Fruit fly (Drosophila melanogaster) whole organism, embryonic: ENCODE measurements around the gene Mon1.

Experiments used
- Adf1 ChIP-seq: fragments of 200-800 bp; sonication (Bioruptor generic); IDR thresholded peaks from 2 replicates; pipeline ENCODE4 v1.3.6; 2022; ENCODE audit warnings: missing biosample characterization, missing genetic modification characterization
- Blimp-1 ChIP-seq: fragments of 200-800 bp; sonication (Bioruptor generic); optimal IDR thresholded peaks from 3 replicates; lab custom pipeline; 2018; ENCODE audit warnings: missing biosample characterization, missing genetic modification characterization, mild to moderate bottlenecking, moderate library complexity, missing genetic modification reagents
- CG10321 ChIP-seq: fragments of 200-800 bp; sonication (Bioruptor generic); IDR thresholded peaks from 2 replicates; pipeline ENCODE4 v1.3.6; 2022; ENCODE audit warnings: missing biosample characterization, missing genetic modification characterization
- CG10366 ChIP-seq: fragments of 200-800 bp; sonication (Bioruptor generic); IDR thresholded peaks from 2 replicates; pipeline ENCODE4 v1.3.6; 2022; ENCODE audit warnings: missing biosample characterization, missing genetic modification characterization
- CG14965 ChIP-seq: fragments of 200-800 bp; sonication (Bioruptor generic); optimal IDR thresholded peaks from 2 replicates; lab custom pipeline; 2016; ENCODE audit warnings: missing biosample characterization, missing genetic modification characterization, borderline replicate concordance
- CG15269 ChIP-seq: fragments of 200-800 bp; sonication (Bioruptor generic); optimal IDR thresholded peaks from 2 replicates; lab custom pipeline; 2018; ENCODE audit warnings: missing biosample characterization, mild to moderate bottlenecking, missing genetic modification characterization, moderate library complexity
- CG16813 ChIP-seq: fragments of 200-800 bp; sonication (Bioruptor generic); IDR thresholded peaks from 3 replicates; pipeline ENCODE4 v1.3.6; 2022; ENCODE audit warnings: missing biosample characterization, missing genetic modification characterization; ENCODE audit not compliant: partially characterized antibody
- CG17186 ChIP-seq: fragments of 200-800 bp; sonication (Bioruptor generic); optimal IDR thresholded peaks from 3 replicates; lab custom pipeline; 2017; ENCODE audit warnings: missing biosample characterization, missing genetic modification reagents, missing genetic modification characterization
- CG17612 ChIP-seq: fragments of 200-800 bp; sonication (Bioruptor generic); IDR thresholded peaks from 2 replicates; pipeline ENCODE4 v1.3.6; 2022; ENCODE audit warnings: missing biosample characterization, missing genetic modification characterization
- CG1832 ChIP-seq: fragments of 200-800 bp; sonication (Bioruptor generic); optimal IDR thresholded peaks from 2 replicates; lab custom pipeline; 2017; ENCODE audit warnings: missing biosample characterization, mild to moderate bottlenecking, missing genetic modification characterization, inconsistent platforms
- CG2875 ChIP-seq: fragments of 200-800 bp; sonication (Bioruptor generic); optimal IDR thresholded peaks from 2 replicates; lab custom pipeline; 2017; ENCODE audit warnings: missing biosample characterization, mild to moderate bottlenecking, missing genetic modification characterization, missing genetic modification reagents
- CG31224 ChIP-seq: fragments of 200-800 bp; sonication (Bioruptor generic); IDR thresholded peaks from 2 replicates; pipeline ENCODE4 v1.3.6; 2022; ENCODE audit warnings: missing biosample characterization, missing genetic modification characterization
- CG4854 ChIP-seq: fragments of 200-800 bp; sonication (Bioruptor generic); optimal IDR thresholded peaks from 2 replicates; lab custom pipeline; 2016; ENCODE audit warnings: missing biosample characterization, missing genetic modification characterization, inconsistent platforms
- CrebB ChIP-seq: fragments of 200-800 bp; sonication (Bioruptor generic); optimal IDR thresholded peaks from 3 replicates; lab custom pipeline; 2018; ENCODE audit warnings: missing biosample characterization, mild to moderate bottlenecking, missing genetic modification characterization
- Dek ChIP-seq: fragments of 200-800 bp; sonication (Bioruptor generic); optimal IDR thresholded peaks from 3 replicates; lab custom pipeline; 2019; ENCODE audit warnings: missing biosample characterization, mild to moderate bottlenecking, missing genetic modification characterization, moderate library complexity
- Dll ChIP-seq: fragments of 200-800 bp; sonication (Bioruptor generic); IDR thresholded peaks from 4 replicates; pipeline ENCODE4 v1.3.6; 2022; ENCODE audit warnings: missing biosample characterization, missing genetic modification characterization; ENCODE audit not compliant: partially characterized antibody
- Doc3 ChIP-seq: fragments of 200-800 bp; sonication (Bioruptor generic); IDR thresholded peaks from 3 replicates; pipeline ENCODE4 v1.3.6; 2022; ENCODE audit warnings: missing biosample characterization, missing genetic modification characterization; ENCODE audit not compliant: partially characterized antibody
- E2f1 ChIP-seq: fragments of 200-800 bp; sonication (Bioruptor generic); IDR thresholded peaks from 2 replicates; pipeline ENCODE4 v1.3.6; 2022; ENCODE audit warnings: missing biosample characterization, missing genetic modification characterization
- Gug ChIP-seq: fragments of 200-800 bp; sonication (Bioruptor generic); IDR thresholded peaks from 4 replicates; pipeline ENCODE4 v1.3.6; 2022; ENCODE audit warnings: missing biosample characterization, missing genetic modification characterization
- HHEX ChIP-seq: fragments of 200-800 bp; sonication (Bioruptor generic); optimal IDR thresholded peaks from 3 replicates; lab custom pipeline; 2017; ENCODE audit warnings: missing biosample characterization, mild to moderate bottlenecking, missing genetic modification characterization, missing genetic modification reagents
- HmgZ ChIP-seq: fragments of 200-800 bp; sonication (Bioruptor generic); optimal IDR thresholded peaks from 2 replicates; lab custom pipeline; 2018; ENCODE audit warnings: missing biosample characterization, mild to moderate bottlenecking, missing genetic modification characterization
- Hr39 ChIP-seq: fragments of >200 bp; optimal IDR thresholded peaks from 2 replicates; lab custom pipeline; 2017
- Hr51 ChIP-seq, 2 experiments: fragments of 200-800 bp; sonication (Bioruptor generic); optimal IDR thresholded peaks; 2 replicates in 1 of 2; 3 replicates in 1 of 2; lab custom pipeline; 2016 to 2018; ENCODE audit warnings: missing biosample characterization in 2 of 2, missing genetic modification characterization in 2 of 2, mild to moderate bottlenecking in 1 of 2, moderate library complexity in 1 of 2
- Lpt ChIP-seq: fragments of >200 bp; optimal IDR thresholded peaks from 2 replicates; lab custom pipeline; 2018; ENCODE audit warnings: missing biosample characterization, missing genetic modification characterization
- MBD-R2 ChIP-seq: fragments of 200-800 bp; sonication (Bioruptor generic); IDR thresholded peaks from 2 replicates; pipeline ENCODE4 v1.3.6; 2022; ENCODE audit warnings: missing biosample characterization, missing genetic modification characterization
- Nf-YC ChIP-seq: fragments of 200-800 bp; optimal IDR thresholded peaks from 3 replicates; lab custom pipeline; 2019; ENCODE audit warnings: missing biosample characterization, mild to moderate bottlenecking, missing genetic modification characterization, moderate library complexity
- PHDP ChIP-seq: fragments of 200-800 bp; sonication (Bioruptor generic); optimal IDR thresholded peaks from 3 replicates; lab custom pipeline; 2018; ENCODE audit warnings: missing biosample characterization, mild to moderate bottlenecking, missing genetic modification characterization, moderate library complexity
- Sox100B ChIP-seq: fragments of 200-800 bp; sonication (Bioruptor generic); optimal IDR thresholded peaks from 3 replicates; lab custom pipeline; 2018; ENCODE audit warnings: missing biosample characterization, mild to moderate bottlenecking, missing genetic modification characterization
- Spps ChIP-seq: fragments of 200-800 bp; sonication (Bioruptor generic); optimal IDR thresholded peaks from 2 replicates; lab custom pipeline; 2018; ENCODE audit warnings: missing biosample characterization, mild to moderate bottlenecking, missing genetic modification characterization
- ara ChIP-seq: fragments of 200-800 bp; sonication (Bioruptor generic); IDR thresholded peaks from 2 replicates; pipeline ENCODE4 v1.3.6; 2022; ENCODE audit warnings: missing biosample characterization, missing genetic modification characterization
- ase ChIP-seq: fragments of 200-800 bp; sonication (Bioruptor generic); IDR thresholded peaks from 3 replicates; pipeline ENCODE4 v1.3.6; 2022; ENCODE audit warnings: missing biosample characterization, missing genetic modification characterization
- bbx ChIP-seq: fragments of 200-800 bp; sonication (Bioruptor generic); IDR thresholded peaks from 2 replicates; pipeline ENCODE4 v1.3.6; 2022; ENCODE audit warnings: missing biosample characterization, missing genetic modification characterization; ENCODE audit not compliant: partially characterized antibody
- bsh ChIP-seq, 2 experiments: fragments of 200-800 bp; sonication (Bioruptor generic); optimal IDR thresholded peaks; 2 replicates each; lab custom pipeline; 2017 to 2018; ENCODE audit warnings: mild to moderate bottlenecking in 2 of 2, missing biosample characterization in 2 of 2, missing genetic modification characterization in 2 of 2, moderate library complexity in 1 of 2
- crc ChIP-seq: fragments of 200-800 bp; sonication (Bioruptor generic); optimal IDR thresholded peaks from 2 replicates; lab custom pipeline; 2016; ENCODE audit warnings: missing biosample characterization, missing genetic modification characterization
- crol ChIP-seq: fragments of 200-800 bp; sonication (Bioruptor generic); IDR thresholded peaks from 2 replicates; pipeline ENCODE4 v1.3.6; 2022; ENCODE audit warnings: missing biosample characterization, missing genetic modification characterization
- eve ChIP-seq, 2 experiments: fragments of >200 bp; optimal IDR thresholded peaks; 2 replicates each; lab custom pipeline; 2017; ENCODE audit warnings: missing biosample characterization in 2 of 2, missing genetic modification characterization in 2 of 2
- fru ChIP-seq: fragments of >200 bp; optimal IDR thresholded peaks from 2 replicates; lab custom pipeline; 2017
- gsb ChIP-seq: fragments of 200-800 bp; sonication (Bioruptor generic); IDR thresholded peaks from 2 replicates; pipeline ENCODE4 v1.3.6; 2022; ENCODE audit warnings: missing biosample characterization, missing genetic modification characterization
- lilli ChIP-seq: fragments of 200-800 bp; sonication (Bioruptor generic); optimal IDR thresholded peaks from 3 replicates; lab custom pipeline; 2016; ENCODE audit warnings: missing biosample characterization, missing genetic modification characterization
- mld ChIP-seq: fragments of 200-800 bp; sonication (Bioruptor generic); IDR thresholded peaks from 3 replicates; pipeline ENCODE4 v1.3.6; 2022; ENCODE audit warnings: missing biosample characterization, missing genetic modification characterization; ENCODE audit not compliant: partially characterized antibody
- peb ChIP-seq: fragments of 200-800 bp; sonication (Bioruptor generic); IDR thresholded peaks from 2 replicates; pipeline ENCODE4 v1.3.6; 2022; ENCODE audit warnings: missing biosample characterization, missing genetic modification characterization
- phol ChIP-seq: fragments of 200-800 bp; sonication (Bioruptor generic); optimal IDR thresholded peaks from 3 replicates; lab custom pipeline; 2018; ENCODE audit warnings: missing biosample characterization, mild to moderate bottlenecking, missing genetic modification characterization, moderate library complexity
- pita ChIP-seq: fragments of 200-800 bp; sonication (Bioruptor generic); optimal IDR thresholded peaks from 2 replicates; lab custom pipeline; 2017; ENCODE audit warnings: missing biosample characterization, mild to moderate bottlenecking, missing genetic modification characterization
- pum ChIP-seq: fragments of 200-800 bp; sonication (Bioruptor generic); optimal IDR thresholded peaks from 2 replicates; lab custom pipeline; 2016; ENCODE audit warnings: missing biosample characterization, missing genetic modification characterization
- pzg ChIP-seq: fragments of 200-800 bp; sonication (Bioruptor generic); optimal IDR thresholded peaks from 3 replicates; lab custom pipeline; 2018; ENCODE audit warnings: missing biosample characterization, mild to moderate bottlenecking, missing genetic modification characterization, moderate library complexity
- seq ChIP-seq: fragments of 200-800 bp; sonication (Bioruptor generic); IDR thresholded peaks from 2 replicates; pipeline ENCODE4 v1.3.6; 2022; ENCODE audit warnings: missing biosample characterization, missing genetic modification characterization
- slbo ChIP-seq: fragments of 200-800 bp; sonication (Bioruptor generic); IDR thresholded peaks from 2 replicates; pipeline ENCODE4 v1.3.6; 2022; ENCODE audit warnings: missing biosample characterization, missing genetic modification characterization
- sna ChIP-seq: fragments of 200-800 bp; sonication (Bioruptor generic); IDR thresholded peaks from 2 replicates; pipeline ENCODE4 v1.3.6; 2022; ENCODE audit warnings: missing biosample characterization, missing genetic modification characterization; ENCODE audit not compliant: partially characterized antibody
- zfh2 ChIP-seq: fragments of 200-800 bp; sonication (Bioruptor generic); optimal IDR thresholded peaks from 2 replicates; lab custom pipeline; 2016; ENCODE audit warnings: missing biosample characterization, missing genetic modification characterization

The Mon1 gene

dm6 chr2L:4837772-4838397, 12.6 kb upstream of the Mon1 start, which contains the start of the genes tank and CG12194 (continued):
- TF ChIP-seq fru (lab: Kevin White, UChicago) (no peak), CG15269 (tag; lab: Kevin White, UChicago) (peak; percentile 98), slbo (GFP tag; lab: Robert Waterston, UW) (peak; percentile 99), Sox100B (GFP tag; lab: Kevin White, UChicago) (peak; percentile 92), CG1832 (no peak), CG10321 (peak; percentile 89), HmgZ (tag; lab: Kevin White, UChicago) (peak; percentile 99), Blimp-1 (GFP tag; lab: Kevin White, UChicago) (peak; percentile 97), bbx (GFP tag; lab: Robert Waterston, UW) (peak; percentile 73), Dll (GFP tag; lab: Robert Waterston, UW) (peak; percentile 87), Adf1 (GFP tag; lab: Robert Waterston, UW) (peak; percentile 86), Gug (GFP tag; lab: Robert Waterston, UW) (peak; percentile 100), eve (GFP tag; optimal IDR thresholded peaks at IDR 0.05; lab: Kevin White, UChicago) (no peak), CG17612 (peak; percentile 99), Hr51 (GFP tag; optimal IDR thresholded peaks at IDR 0.05; lab: Kevin White, UChicago) (peak; percentile 99), Spps (peak; percentile 98), E2f1 (peak; percentile 99), Nf-YC (tag; lab: Kevin White, UChicago) (peak; percentile 79), CG17186 (GFP tag; lab: Kevin White, UChicago) (peak; percentile 96), Dek (peak; percentile 97), mld (GFP tag; lab: Robert Waterston, UW) (0 out of 3 replicates have a peak, but pooled peaks have one; percentile 38), peb (peak; percentile 99), PHDP (peak; percentile 99), Doc3 (peak; percentile 82; the same call in 2 of the 3 replicates), lilli (GFP tag; lab: Kevin White, UChicago) (peak; percentile 99), Lpt (no peak), CG16813 (GFP tag; lab: Robert Waterston, UW) (peak; percentile 82), ase (GFP tag; lab: Robert Waterston, UW) (peak; percentile 99), phol (tag; lab: Kevin White, UChicago) (peak; percentile 98), gsb (GFP tag; lab: Robert Waterston, UW) (peak; percentile 98), crc (GFP tag; lab: Kevin White, UChicago) (peak; percentile 99), HHEX (GFP tag; lab: Kevin White, UChicago) (peak; percentile 99), sna (peak; percentile 79), zfh2 (peak; percentile 99), CG10366 (GFP tag; lab: Robert Waterston, UW) (peak; percentile 99), CG31224 (peak; percentile 97), pita (GFP tag; lab: Kevin White, UChicago) (no peak), Hr39 (lab: Kevin White, UChicago) (no peak), MBD-R2 (GFP tag; lab: Robert Waterston, UW) (peak; percentile 99), CG4854 (GFP tag; lab: Kevin White, UChicago) (peak; percentile 99), pzg (GFP tag; lab: Kevin White, UChicago) (peak; percentile 87), crol (GFP tag; lab: Robert Waterston, UW) (peak; percentile 87), seq (GFP tag; lab: Robert Waterston, UW) (peak; percentile 99), ara (peak; percentile 99), CG14965 (peak; percentile 92), CG2875 (GFP tag; lab: Kevin White, UChicago) (peak; percentile 99), pum (GFP tag; lab: Kevin White, UChicago) (peak; percentile 99), CrebB (tag; lab: Kevin White, UChicago) (peak; percentile 98), bsh (GFP tag; optimal IDR thresholded peaks at IDR 0.05; lab: Kevin White, UChicago) (peak; percentile 98 to 99)
